Worm (Caenorhabditis elegans): ENCODE measurements around the gene R08C7.12.

The R08C7.12 gene

ce11 chrIV:4477009-4477471, 27.5 kb downstream of the R08C7.12 start, which contains the start of gene M01H9.3 (continued):
- TF ChIP-seq T26A8.4 (GFP tag; IDR thresholded peaks at IDR 0.05) (no peak), Y48G9A.11 (GFP tag; IDR thresholded peaks at IDR 0.05) (no peak)

DNA sequence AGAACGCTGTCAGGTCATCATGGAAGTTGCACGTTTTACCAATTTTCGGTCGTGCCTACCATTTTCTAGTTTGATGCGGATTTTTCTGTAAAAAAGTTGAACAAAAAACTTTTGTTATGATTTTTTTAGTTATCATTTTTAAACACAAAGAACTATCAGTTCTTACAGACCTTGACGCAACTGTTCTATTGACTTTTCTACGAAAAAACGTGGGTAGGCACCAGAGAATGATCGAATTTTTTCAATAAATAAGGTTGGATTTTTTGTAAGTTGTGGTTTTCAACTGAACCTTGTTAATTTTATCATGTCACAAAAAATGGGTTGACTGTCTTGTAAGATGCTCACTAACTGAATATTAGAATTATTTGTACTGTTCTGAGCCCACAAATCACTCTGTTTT, 29.1 kb downstream of the R08C7.12 start:
- TF ChIP-seq spr-1 (tag; optimal IDR thresholded peaks at IDR 0.05), result no peak
- peak; percentile 47 for TF ChIP-seq nhr-48 (tag; optimal IDR thresholded peaks at IDR 0.05)
- no peak for TF ChIP-seq nhr-25 (tag; optimal IDR thresholded peaks at IDR 0.05; ENCODE audit: borderline replicate concordance, insufficient read depth)
- no peak for TF ChIP-seq ztf-7 (tag; optimal IDR thresholded peaks at IDR 0.05)
- TF ChIP-seq hlh-11 (tag; optimal IDR thresholded peaks at IDR 0.05), result peak; percentile 12
- TF ChIP-seq daf-16 (GFP tag; optimal IDR thresholded peaks at IDR 0.05), result no peak
- peak; percentile 29 for TF ChIP-seq daf-16 (tag; optimal IDR thresholded peaks at IDR 0.05)
- TF ChIP-seq hif-1 (tag; optimal IDR thresholded peaks at IDR 0.05), result peak in 1 of 2 experiments; percentile 89
- peak; percentile 47 for TF ChIP-seq dmd-6 (GFP tag; IDR thresholded peaks at IDR 0.05)
- no peak for TF ChIP-seq dpl-1 (GFP tag; optimal IDR thresholded peaks at IDR 0.05)
- TF ChIP-seq dve-1 (tag; optimal IDR thresholded peaks at IDR 0.05; ENCODE audit: insufficient read depth), result peak; percentile 36
- TF ChIP-seq ctbp-1 (GFP tag; IDR thresholded peaks at IDR 0.05), result no peak
- TF ChIP-seq unc-62 (GFP tag; optimal IDR thresholded peaks at IDR 0.05 in 1 of 2), result no peak
- no peak for TF ChIP-seq unc-62 (tag; optimal IDR thresholded peaks at IDR 0.05)
- TF ChIP-seq tag-97 (GFP tag; IDR thresholded peaks at IDR 0.05), result no peak

ce11 chrIV:4480027-4480426, 30.5 kb downstream of the R08C7.12 start, which contains the start of gene M01H9.10:
Gene M01H9.10, minus strand, starts transcription at chrIV:4480127.
- TF ChIP-seq ceh-28 (tag; optimal IDR thresholded peaks at IDR 0.05), result no peak
- no peak for TF ChIP-seq ces-1 (GFP tag; optimal IDR thresholded peaks at IDR 0.05)
- TF ChIP-seq F37D6.2 (tag; optimal IDR thresholded peaks at IDR 0.05), result no peak
- no peak for TF ChIP-seq nhr-111 (GFP tag; optimal IDR thresholded peaks at IDR 0.05)
- no peak for TF ChIP-seq hif-1 (tag; optimal IDR thresholded peaks at IDR 0.05)
- no peak for TF ChIP-seq hlh-11 (tag; optimal IDR thresholded peaks at IDR 0.05)
- TF ChIP-seq Y105C5A.15 (GFP tag; IDR thresholded peaks at IDR 0.05), result no peak
- no peak for TF ChIP-seq F10B5.3 (tag; optimal IDR thresholded peaks at IDR 0.05)
- TF ChIP-seq F49E8.2 (tag; optimal IDR thresholded peaks at IDR 0.05; ENCODE audit: borderline replicate concordance), result no peak
- TF ChIP-seq nhr-42 (GFP tag; IDR thresholded peaks at IDR 0.05), result no peak
- no peak for TF ChIP-seq lin-15B (tag; optimal IDR thresholded peaks at IDR 0.05)
- no peak for TF ChIP-seq ceh-20 (GFP tag; IDR thresholded peaks at IDR 0.05)
- TF ChIP-seq lin-38 (GFP tag; IDR thresholded peaks at IDR 0.05), result no peak
- TF ChIP-seq ceh-32 (tag; optimal IDR thresholded peaks at IDR 0.05; ENCODE audit: poor library complexity), result no peak

DNA sequence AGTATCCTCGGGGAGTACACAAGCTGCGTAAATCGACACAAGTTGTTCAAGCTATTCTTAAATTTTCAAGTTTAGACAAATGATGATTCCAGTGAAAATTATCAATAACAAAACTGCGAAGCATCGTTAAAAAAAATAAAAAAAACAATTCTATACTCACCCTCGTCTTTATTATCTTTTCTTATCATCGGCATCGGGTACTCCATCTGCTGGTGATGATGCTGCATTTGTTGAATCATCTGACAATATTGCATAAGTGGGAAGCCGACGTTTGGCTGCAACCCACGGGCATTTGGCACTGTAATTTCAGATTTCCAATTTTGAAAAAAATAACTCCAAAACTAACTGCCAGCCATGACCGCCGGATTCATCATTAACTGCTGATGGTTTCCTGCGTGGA, 31.8 kb downstream of the R08C7.12 start:
- no peak for TF ChIP-seq F44E2.7 (GFP tag; IDR thresholded peaks at IDR 0.05)
- TF ChIP-seq daf-16 (GFP tag; optimal IDR thresholded peaks at IDR 0.05), result no peak
- peak; percentile 59 for TF ChIP-seq daf-16 (tag; optimal IDR thresholded peaks at IDR 0.05)
- TF ChIP-seq nhr-28 (tag; optimal IDR thresholded peaks at IDR 0.05), result peak; percentile 31
- no peak for TF ChIP-seq tag-97 (GFP tag; IDR thresholded peaks at IDR 0.05)
- TF ChIP-seq pqm-1 (tag; optimal IDR thresholded peaks at IDR 0.05), result peak; percentile 6
- peak; percentile 13 for TF ChIP-seq dve-1 (tag; optimal IDR thresholded peaks at IDR 0.05; ENCODE audit: insufficient read depth)
- peak; percentile 41 for TF ChIP-seq hlh-30 (tag; optimal IDR thresholded peaks at IDR 0.05; ENCODE audit: insufficient read depth)

ce11 chrIV:4482531-4482930, 33.0 kb downstream of the R08C7.12 start, which contains the start of gene M01H9.4:
Gene M01H9.4, minus strand, starts transcription at chrIV:4482909.
- TF ChIP-seq dve-1 (tag; optimal IDR thresholded peaks at IDR 0.05; ENCODE audit: insufficient read depth), result peak; percentile 89
- peak in 1 of 2 experiments; percentile 28 for TF ChIP-seq lsy-2 (tag; optimal IDR thresholded peaks at IDR 0.05)
- peak; percentile 76 for TF ChIP-seq dmd-6 (GFP tag; IDR thresholded peaks at IDR 0.05)
- peak; percentile 50 for TF ChIP-seq nhr-77 (tag; optimal IDR thresholded peaks at IDR 0.05)
- peak; percentile 26 for TF ChIP-seq hlh-30 (tag; optimal IDR thresholded peaks at IDR 0.05; ENCODE audit: insufficient read depth)
- peak; percentile 67 for TF ChIP-seq hlh-11 (tag; optimal IDR thresholded peaks at IDR 0.05)
- TF ChIP-seq F26F4.8 (GFP tag; conservative IDR thresholded peaks at IDR 0.05), result no peak
- peak; percentile 4 for TF ChIP-seq mxl-3 (GFP tag; optimal IDR thresholded peaks at IDR 0.05)
- no peak for TF ChIP-seq lin-29 (GFP tag; IDR thresholded peaks at IDR 0.05)
- TF ChIP-seq daf-16 (GFP tag; optimal IDR thresholded peaks at IDR 0.05), result no peak
- TF ChIP-seq daf-16 (tag; optimal IDR thresholded peaks at IDR 0.05), result peak; percentile 94
- peak; percentile 93 for TF ChIP-seq nhr-28 (tag; optimal IDR thresholded peaks at IDR 0.05)
- no peak for TF ChIP-seq hif-1 (tag; optimal IDR thresholded peaks at IDR 0.05)
- peak; percentile 99 for TF ChIP-seq pqm-1 (tag; optimal IDR thresholded peaks at IDR 0.05)

Measured in whole organism, L4 larva.